Fruit fly (Drosophila melanogaster) whole organism, wandering third instar larva: ENCODE data around the gene Nrt.

ENCODE experiments used
- Abd-B ChIP-seq: fragments of >200 bp; optimal IDR thresholded peaks from 2 replicates; lab custom pipeline; 2017; ENCODE audit warnings: missing biosample characterization, missing genetic modification characterization
- CG32264 ChIP-seq: fragments of 200-800 bp; sonication (Bioruptor generic); optimal IDR thresholded peaks from 2 replicates; lab custom pipeline; 2016; ENCODE audit warnings: missing biosample characterization, missing genetic modification characterization
- CrebA ChIP-seq: fragments of 200-800 bp; sonication (Bioruptor generic); optimal IDR thresholded peaks from 2 replicates; lab custom pipeline; 2016; ENCODE audit warnings: missing biosample characterization, mild to moderate bottlenecking, missing genetic modification characterization, borderline replicate concordance
- Dfd ChIP-seq: fragments of >200 bp; optimal IDR thresholded peaks from 2 replicates; lab custom pipeline; 2017; ENCODE audit warnings: missing biosample characterization, missing genetic modification characterization
- Dif ChIP-seq: fragments of 200-275, 200-300 bp; sonication (Bioruptor generic); optimal IDR thresholded peaks from 2 replicates; lab custom pipeline; 2018; ENCODE audit warnings: missing biosample characterization, missing genetic modification characterization; ENCODE audit not compliant: partially characterized antibody
- GATAd ChIP-seq: sonication (Bioruptor generic); optimal IDR thresholded peaks from 2 replicates; lab custom pipeline; 2016; ENCODE audit warnings: missing biosample characterization, missing genetic modification characterization
- HLH106 ChIP-seq: fragments of 200-800 bp; optimal IDR thresholded peaks from 3 replicates; lab custom pipeline; 2019; ENCODE audit warnings: missing biosample characterization, mild to moderate bottlenecking, missing genetic modification characterization, moderate library complexity
- Hnf4 ChIP-seq: fragments of 200-800 bp; sonication (Bioruptor generic); optimal IDR thresholded peaks from 2 replicates; lab custom pipeline; 2016; ENCODE audit warnings: missing biosample characterization, mild to moderate bottlenecking, missing genetic modification characterization
- Hr78 ChIP-seq: fragments of >200 bp; optimal IDR thresholded peaks from 2 replicates; lab custom pipeline; 2017; ENCODE audit warnings: missing biosample characterization, missing genetic modification characterization
- Hr83 ChIP-seq: fragments of 200-300 bp; sonication (Bioruptor generic); optimal IDR thresholded peaks from 2 replicates; lab custom pipeline; 2016; ENCODE audit warnings: missing biosample characterization, mild to moderate bottlenecking, missing genetic modification characterization, moderate library complexity; ENCODE audit not compliant: poor library complexity, severe bottlenecking
- Jra ChIP-seq: sonication (Bioruptor generic); optimal IDR thresholded peaks from 2 replicates; lab custom pipeline; 2016; ENCODE audit warnings: missing biosample characterization, missing genetic modification characterization
- Mio ChIP-seq: sonication (Bioruptor generic); optimal IDR thresholded peaks from 2 replicates; lab custom pipeline; 2016; ENCODE audit warnings: missing biosample characterization, missing genetic modification characterization
- Myc ChIP-seq: fragments of >200 bp; optimal IDR thresholded peaks from 2 replicates; lab custom pipeline; 2017
- N ChIP-seq: fragments of >200 bp; optimal IDR thresholded peaks from 2 replicates; lab custom pipeline; 2018; ENCODE audit warnings: missing biosample characterization, missing external identifiers, missing genetic modification characterization
- OdsH ChIP-seq: fragments of 200-800 bp; sonication (Bioruptor generic); optimal IDR thresholded peaks from 2 replicates; lab custom pipeline; 2016; ENCODE audit warnings: missing biosample characterization, mild to moderate bottlenecking, missing genetic modification characterization
- Rel ChIP-seq, 2 experiments: fragments of 200-800 bp; sonication (Bioruptor generic) in 1 of 2; optimal IDR thresholded peaks; 2 replicates in 1 of 2; 3 replicates in 1 of 2; lab custom pipeline; 2016 to 2019; ENCODE audit warnings: mild to moderate bottlenecking in 2 of 2, missing biosample characterization in 2 of 2, missing genetic modification characterization in 2 of 2, moderate library complexity in 1 of 2
- Sp1 ChIP-seq: fragments of 200-800 bp; sonication (Bioruptor generic); optimal IDR thresholded peaks from 3 replicates; lab custom pipeline; 2019; ENCODE audit warnings: missing biosample characterization, mild to moderate bottlenecking, missing genetic modification characterization, moderate library complexity
- br ChIP-seq: fragments of 200-800 bp; sonication (Bioruptor generic); optimal IDR thresholded peaks from 2 replicates; lab custom pipeline; 2016; ENCODE audit warnings: missing biosample characterization, missing genetic modification characterization
- brk ChIP-seq: fragments of 200-800 bp; sonication (Bioruptor generic); optimal IDR thresholded peaks from 2 replicates; lab custom pipeline; 2016; ENCODE audit warnings: missing biosample characterization, mild to moderate bottlenecking, missing genetic modification characterization
- dmrt93B ChIP-seq: fragments of 200-800 bp; sonication (Bioruptor generic); optimal IDR thresholded peaks from 2 replicates; lab custom pipeline; 2018; ENCODE audit warnings: missing biosample characterization, mild to moderate bottlenecking, missing genetic modification characterization
- dsf ChIP-seq: sonication (Bioruptor generic); optimal IDR thresholded peaks from 2 replicates; lab custom pipeline; 2016; ENCODE audit warnings: missing biosample characterization, missing genetic modification characterization, borderline replicate concordance
- ey ChIP-seq: fragments of 200-800 bp; sonication (Bioruptor generic); optimal IDR thresholded peaks from 2 replicates; lab custom pipeline; 2016; ENCODE audit warnings: missing biosample characterization, missing genetic modification characterization
- foxo ChIP-seq, 2 experiments: fragments of 200-800 bp; sonication (Bioruptor generic); optimal IDR thresholded peaks; 2 replicates in 1 of 2; 3 replicates in 1 of 2; lab custom pipeline; 2016 to 2017; ENCODE audit warnings: missing biosample characterization in 2 of 2, missing genetic modification characterization in 2 of 2
- fru ChIP-seq: fragments of 200-800 bp; sonication (Bioruptor generic); optimal IDR thresholded peaks from 3 replicates; lab custom pipeline; 2016; ENCODE audit warnings: missing biosample characterization, mild to moderate bottlenecking, missing genetic modification characterization
- h ChIP-seq: fragments of 200-800 bp; sonication (Bioruptor generic); optimal IDR thresholded peaks from 3 replicates; lab custom pipeline; 2016; ENCODE audit warnings: missing biosample characterization, mild to moderate bottlenecking, missing genetic modification characterization
- jim ChIP-seq: fragments of 175-275, 200-325 bp; sonication (Bioruptor generic); optimal IDR thresholded peaks from 2 replicates; lab custom pipeline; 2016; ENCODE audit warnings: missing biosample characterization, mild to moderate bottlenecking, missing genetic modification characterization
- pan ChIP-seq: fragments of >200 bp; optimal IDR thresholded peaks from 2 replicates; lab custom pipeline; 2017
- psq ChIP-seq: fragments of 200-800 bp; sonication (Bioruptor generic); optimal IDR thresholded peaks from 3 replicates; lab custom pipeline; 2017; ENCODE audit warnings: missing biosample characterization, mild to moderate bottlenecking, missing genetic modification characterization, moderate library complexity
- rgr ChIP-seq: fragments of 200-800 bp; sonication (Bioruptor generic); optimal IDR thresholded peaks from 3 replicates; lab custom pipeline; 2016; ENCODE audit warnings: missing biosample characterization, mild to moderate bottlenecking, missing genetic modification characterization
- sage ChIP-seq: fragments of 200-800 bp; sonication (Bioruptor generic); optimal IDR thresholded peaks from 2 replicates; lab custom pipeline; 2016; ENCODE audit warnings: missing biosample characterization, mild to moderate bottlenecking, missing genetic modification characterization
- sv ChIP-seq: fragments of 200-800 bp; sonication (Bioruptor generic); optimal IDR thresholded peaks from 3 replicates; lab custom pipeline; 2016; ENCODE audit warnings: missing biosample characterization, missing genetic modification characterization
- woc ChIP-seq: sonication (Bioruptor generic); optimal IDR thresholded peaks from 2 replicates; lab custom pipeline; 2016; ENCODE audit warnings: missing biosample characterization, mild to moderate bottlenecking, missing genetic modification characterization

Nrt gene

DNA sequence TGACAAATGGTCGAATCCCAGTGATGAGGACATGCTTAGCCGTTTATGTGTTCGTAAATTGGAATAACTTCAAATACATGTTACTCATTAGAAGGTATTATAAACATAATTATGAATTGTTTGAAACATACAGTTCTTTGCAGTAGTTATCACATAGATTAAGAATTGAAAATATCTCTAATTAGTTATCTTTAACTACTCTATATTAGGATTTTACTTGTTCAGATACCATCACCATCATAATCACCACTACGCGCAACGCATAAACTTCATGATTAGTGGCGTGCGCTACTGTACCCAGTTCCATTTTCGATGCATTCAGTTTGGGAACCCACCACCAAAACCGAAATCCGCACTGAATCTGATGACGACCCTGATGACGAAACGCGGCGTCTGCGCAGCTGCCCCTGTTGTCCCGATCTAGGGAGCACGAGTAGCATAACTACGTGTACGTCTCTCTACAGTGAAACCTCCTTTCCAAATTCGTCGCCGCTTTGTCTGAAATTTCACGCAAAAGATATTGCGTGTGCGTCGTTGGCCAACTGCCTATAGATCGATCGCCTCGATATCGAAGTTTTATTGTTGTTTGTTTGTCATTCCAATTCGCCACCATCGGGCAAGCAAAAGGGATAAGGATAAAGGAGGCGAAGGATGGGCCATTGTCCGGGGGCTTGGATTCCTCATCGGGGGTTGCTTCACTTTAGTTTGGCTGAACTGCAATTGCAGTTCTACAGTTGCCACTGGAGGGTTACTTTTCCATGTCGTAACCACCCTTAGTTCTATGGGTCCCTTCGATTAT is 21.8 kb upstream of the Nrt start:
- TF ChIP-seq fru (GFP tag; lab: Kevin White, UChicago) (no peak), woc (GFP tag; lab: Kevin White, UChicago) (no peak), dsf (GFP tag; lab: Kevin White, UChicago) (no peak), GATAd (GFP tag; lab: Kevin White, UChicago) (no peak), Dfd (GFP tag; lab: Kevin White, UChicago) (no peak), Dif (GFP tag; lab: Kevin White, UChicago) (no peak), Abd-B (GFP tag; lab: Kevin White, UChicago) (no peak), br (no peak), psq (no peak), brk (GFP tag; lab: Kevin White, UChicago) (no peak), Sp1 (GFP tag; lab: Kevin White, UChicago) (no peak), Myc (lab: Kevin White, UChicago) (no peak), foxo (GFP tag; optimal IDR thresholded peaks at IDR 0.05; lab: Kevin White, UChicago) (no peak), jim (GFP tag; lab: Kevin White, UChicago) (no peak), h (GFP tag; lab: Kevin White, UChicago) (no peak), ey (GFP tag; lab: Kevin White, UChicago) (no peak), CrebA (GFP tag; lab: Kevin White, UChicago) (no peak), HLH106 (tag; lab: Kevin White, UChicago) (no peak)

DNA sequence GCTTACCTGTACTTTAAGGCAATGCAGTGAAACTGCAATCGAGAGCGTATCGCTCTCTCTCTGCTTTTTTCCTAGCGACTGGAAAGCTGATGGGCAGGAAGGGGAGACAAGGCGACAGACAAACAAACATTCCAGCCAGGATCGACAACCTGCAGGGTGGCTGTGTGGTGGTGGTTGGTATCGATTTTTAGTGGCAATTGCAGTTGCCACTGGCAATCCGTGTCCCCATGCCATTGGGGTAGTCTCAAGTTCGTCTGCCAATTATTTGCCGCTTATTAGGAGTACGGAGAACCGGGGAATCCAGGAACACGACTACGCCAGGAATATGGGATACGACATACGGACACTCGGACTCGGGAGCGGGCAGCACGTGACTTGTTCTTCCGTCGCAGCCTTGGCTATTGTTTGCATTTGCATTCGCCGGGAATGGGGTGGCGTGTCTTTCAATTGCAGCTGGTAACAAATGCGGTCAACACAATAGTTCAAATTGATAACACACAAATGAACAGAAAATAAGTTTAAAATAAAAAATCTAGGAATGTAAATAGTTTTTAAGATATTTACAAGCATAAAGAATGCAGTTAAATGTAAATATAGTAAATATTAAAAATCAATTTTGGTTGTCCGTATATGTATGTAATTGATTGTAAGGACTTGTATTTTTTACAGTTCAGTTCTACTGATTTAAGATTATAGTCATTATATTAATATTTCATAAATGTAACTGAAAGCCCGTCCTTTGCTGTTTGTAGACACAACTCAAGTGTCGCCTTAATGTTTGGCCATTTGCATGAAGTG is 19.1 kb upstream of the Nrt start:
- TF ChIP-seq Sp1 (GFP tag; lab: Kevin White, UChicago) (peak; percentile 34), rgr (no peak), OdsH (GFP tag; lab: Kevin White, UChicago) (peak; percentile 22), N (no peak), HLH106 (tag; lab: Kevin White, UChicago) (peak; percentile 29), foxo (GFP tag; optimal IDR thresholded peaks at IDR 0.05; lab: Kevin White, UChicago) (peak in 1 of 2 experiments; percentile 19), sage (GFP tag; lab: Kevin White, UChicago) (no peak), Hr78 (no peak), CG32264 (GFP tag; lab: Kevin White, UChicago) (no peak), ey (GFP tag; lab: Kevin White, UChicago) (no peak), Mio (GFP tag; lab: Kevin White, UChicago) (no peak)

DNA sequence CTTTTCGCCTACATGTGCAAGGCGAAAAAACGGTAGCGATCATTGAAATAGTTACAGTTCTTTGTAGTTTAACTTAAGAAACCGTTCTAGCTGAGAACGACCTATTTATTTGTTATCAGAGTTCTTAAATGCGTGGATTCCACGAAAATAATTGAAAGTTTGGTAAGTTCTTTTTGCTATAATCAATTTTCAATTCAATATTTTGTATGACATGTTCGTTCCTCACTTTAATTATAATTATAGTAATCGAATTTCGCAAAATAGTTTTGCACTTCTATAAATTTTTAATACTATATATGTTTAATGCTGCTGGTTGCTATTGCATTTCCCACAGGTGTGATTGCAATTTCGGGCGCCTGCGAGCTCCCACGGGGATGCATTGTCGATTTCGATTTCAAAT is 17.5 kb upstream of the Nrt start:
- TF ChIP-seq Hr78: no peak
- TF ChIP-seq foxo (GFP tag; optimal IDR thresholded peaks at IDR 0.05; lab: Kevin White, UChicago): peak in 1 of 2 experiments; percentile 28
- no peak for TF ChIP-seq CG32264 (GFP tag; lab: Kevin White, UChicago)
- TF ChIP-seq HLH106 (tag; lab: Kevin White, UChicago): peak; percentile 46
- TF ChIP-seq br: no peak
- no peak for TF ChIP-seq Hnf4 (GFP tag; lab: Kevin White, UChicago)
- no peak for TF ChIP-seq Dfd (GFP tag; lab: Kevin White, UChicago)
- TF ChIP-seq psq: peak; percentile 16
- peak; percentile 2 for TF ChIP-seq rgr
- no peak for TF ChIP-seq N
- TF ChIP-seq fru (GFP tag; lab: Kevin White, UChicago): peak; percentile 28
- TF ChIP-seq OdsH (GFP tag; lab: Kevin White, UChicago): peak; percentile 11
- no peak for TF ChIP-seq sage (GFP tag; lab: Kevin White, UChicago)
- TF ChIP-seq brk (GFP tag; lab: Kevin White, UChicago): no peak
- TF ChIP-seq ey (GFP tag; lab: Kevin White, UChicago): no peak
- peak; percentile 25 for TF ChIP-seq h (GFP tag; lab: Kevin White, UChicago)
- no peak for TF ChIP-seq Rel (GFP tag; optimal IDR thresholded peaks at IDR 0.05; lab: Kevin White, UChicago)
- no peak for TF ChIP-seq Rel (tag; optimal IDR thresholded peaks at IDR 0.05; lab: Kevin White, UChicago)
- TF ChIP-seq Sp1 (GFP tag; lab: Kevin White, UChicago): peak; percentile 44
- TF ChIP-seq sv (GFP tag; lab: Kevin White, UChicago): no peak

DNA sequence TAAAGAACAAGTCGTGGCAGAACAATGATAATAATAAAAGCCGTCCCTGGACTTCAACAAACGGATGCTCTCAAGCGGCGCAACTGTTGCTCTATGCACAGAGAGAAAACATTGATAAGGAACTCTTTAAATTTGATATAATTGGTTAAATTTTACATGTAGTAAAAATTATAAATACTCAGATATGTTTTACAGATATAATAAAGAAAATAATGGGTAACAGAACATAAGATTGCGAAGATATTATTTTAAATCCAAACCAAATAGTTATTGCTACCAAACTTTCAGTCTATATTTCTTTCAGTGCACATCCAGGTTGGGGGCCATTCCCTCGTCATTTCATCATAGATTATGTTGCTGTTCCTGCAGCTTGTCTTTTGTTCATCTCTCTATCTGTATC is 16.1 kb upstream of the Nrt start:
- TF ChIP-seq Rel (GFP tag; optimal IDR thresholded peaks at IDR 0.05; lab: Kevin White, UChicago): no peak
- no peak for TF ChIP-seq Rel (tag; optimal IDR thresholded peaks at IDR 0.05; lab: Kevin White, UChicago)
- TF ChIP-seq Jra (GFP tag; lab: Kevin White, UChicago): no peak
- no peak for TF ChIP-seq Sp1 (GFP tag; lab: Kevin White, UChicago)
- TF ChIP-seq pan (lab: Kevin White, UChicago): no peak
- no peak for TF ChIP-seq dmrt93B (GFP tag; lab: Kevin White, UChicago)
- no peak for TF ChIP-seq CrebA (GFP tag; lab: Kevin White, UChicago)
- no peak for TF ChIP-seq Myc (lab: Kevin White, UChicago)
- no peak for TF ChIP-seq Hr83 (GFP tag; lab: Kevin White, UChicago)
- TF ChIP-seq sv (GFP tag; lab: Kevin White, UChicago): no peak
- no peak for TF ChIP-seq Abd-B (GFP tag; lab: Kevin White, UChicago)
